Comparison of ENCODE assay signal across 7 worm cellular contexts in the genomic region with DNA sequence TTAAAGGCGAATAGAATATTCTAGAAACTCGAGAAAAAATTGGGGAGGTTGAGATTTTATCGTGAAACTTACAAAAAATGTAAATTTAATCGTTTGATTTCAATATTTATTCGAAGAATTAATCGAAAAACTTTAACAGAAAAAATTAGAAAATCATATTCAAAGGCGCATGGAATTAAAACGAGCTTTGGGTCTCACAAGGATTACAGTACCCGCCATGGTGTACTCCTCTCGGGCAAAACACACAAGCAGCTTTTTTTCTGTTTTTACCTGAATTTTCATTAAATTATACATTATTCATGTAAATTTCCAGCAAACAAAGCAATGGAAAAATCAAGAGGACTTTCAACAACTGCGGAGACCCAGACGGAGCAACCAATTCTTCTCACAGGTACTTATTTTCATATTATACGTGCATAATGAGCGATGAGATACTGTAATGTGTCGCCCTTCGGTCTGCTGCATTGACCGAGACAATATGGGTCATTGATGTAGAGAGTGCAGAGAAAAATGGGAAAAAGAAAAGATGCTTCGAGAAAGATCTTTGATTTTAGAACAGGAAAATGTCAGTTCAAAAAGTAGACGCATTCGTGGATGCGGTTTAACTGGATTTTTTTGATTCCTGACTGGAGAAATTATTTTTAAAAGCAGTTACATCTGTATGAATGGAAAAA.
TF ChIP-seq lines count a peak whose summit lies in the region.

Gene F53C11.4 (minus strand): TSS at position 128 of the 674 bp plus-strand sequence.
Gene F53C11.5 (plus strand): TSS at position 325 of the 674 bp plus-strand sequence.

TF ChIP-seq in whole organism, L1 larva, 84 proteins besides CTCF, POLR2A, EP300 and RAD21 (continues in another document):
- TF ChIP-seq sptf-1 (tag; optimal IDR thresholded peaks at IDR 0.05; lab: Kevin White, UChicago) (no peak), grh-1 (GFP tag; IDR thresholded peaks at IDR 0.05; lab: Robert Waterston, UW) (no peak), aly-2 (tag; optimal IDR thresholded peaks at IDR 0.05; lab: Kevin White, UChicago) (no peak), elt-2 (tag; optimal IDR thresholded peaks at IDR 0.05; lab: Kevin White, UChicago) (peak; percentile 20), nhr-28 (tag; optimal IDR thresholded peaks at IDR 0.05; lab: Kevin White, UChicago) (no peak), tlp-1 (tag; optimal IDR thresholded peaks at IDR 0.05; lab: Kevin White, UChicago) (no peak), lin-35 (GFP tag; optimal IDR thresholded peaks at IDR 0.05; lab: Kevin White, UChicago) (peak in 1 of 2 experiments; percentile 39), lsy-2 (tag; optimal IDR thresholded peaks at IDR 0.05; lab: Kevin White, UChicago) (peak; percentile 53 to 81), xbp-1 (tag; optimal IDR thresholded peaks at IDR 0.05; lab: Kevin White, UChicago) (no peak), aha-1 (tag; optimal IDR thresholded peaks at IDR 0.05; lab: Kevin White, UChicago) (no peak), efl-3 (GFP tag; optimal IDR thresholded peaks at IDR 0.05; lab: Kevin White, UChicago) (no peak), lin-15B (tag; optimal IDR thresholded peaks at IDR 0.05; lab: Kevin White, UChicago) (no peak)

TF ChIP-seq in whole organism, L2 larva, 48 proteins besides CTCF, POLR2A, EP300 and RAD21 (continues in another document):
- TF ChIP-seq sma-3 (GFP tag; optimal IDR thresholded peaks at IDR 0.05; lab: Kevin White, UChicago) = peak; percentile 94
- TF ChIP-seq R02D3.7 (tag; optimal IDR thresholded peaks at IDR 0.05; lab: Kevin White, UChicago) = no peak
- peak; percentile 13 for TF ChIP-seq nhr-129 (tag; optimal IDR thresholded peaks at IDR 0.05; lab: Kevin White, UChicago)
- TF ChIP-seq lsy-2 (tag; optimal IDR thresholded peaks at IDR 0.05; lab: Kevin White, UChicago) = peak in 1 of 2 experiments; percentile 77
- TF ChIP-seq sma-9 (GFP tag; optimal IDR thresholded peaks at IDR 0.05; lab: Kevin White, UChicago) = peak; percentile 94
- TF ChIP-seq sma-9 (tag; optimal IDR thresholded peaks at IDR 0.05; lab: Kevin White, UChicago) = no peak
- no peak for TF ChIP-seq mab-5 (tag; optimal IDR thresholded peaks at IDR 0.05; lab: Kevin White, UChicago)
- peak; percentile 26 for TF ChIP-seq F13H6.1 (tag; optimal IDR thresholded peaks at IDR 0.05; lab: Kevin White, UChicago)
- no peak for TF ChIP-seq Y55F3AM.14 (GFP tag; optimal IDR thresholded peaks at IDR 0.05; lab: Kevin White, UChicago)
- peak; percentile 17 for TF ChIP-seq gmeb-1 (tag; optimal IDR thresholded peaks at IDR 0.05; lab: Kevin White, UChicago)
- peak; percentile 16 for TF ChIP-seq lin-13 (GFP tag; optimal IDR thresholded peaks at IDR 0.05; lab: Kevin White, UChicago)
- TF ChIP-seq C34F6.9 (tag; optimal IDR thresholded peaks at IDR 0.05; lab: Kevin White, UChicago) = peak; percentile 71

TF ChIP-seq in whole organism, L3 larva, 47 proteins besides CTCF, POLR2A, EP300 and RAD21 (continues in another document):
- no peak for TF ChIP-seq nhr-77 (tag; optimal IDR thresholded peaks at IDR 0.05; lab: Kevin White, UChicago)
- TF ChIP-seq unc-62 (GFP tag; optimal IDR thresholded peaks at IDR 0.05; lab: Kevin White, UChicago) = no peak
- TF ChIP-seq lin-15B (tag; optimal IDR thresholded peaks at IDR 0.05; lab: Kevin White, UChicago) = peak; percentile 3
- no peak for TF ChIP-seq nhr-11 (tag; optimal IDR thresholded peaks at IDR 0.05; lab: Kevin White, UChicago)
- peak; percentile 91 for TF ChIP-seq nhr-23 (tag; optimal IDR thresholded peaks at IDR 0.05; lab: Kevin White, UChicago)
- TF ChIP-seq tbx-2 (tag; optimal IDR thresholded peaks at IDR 0.05; lab: Kevin White, UChicago) = no peak
- TF ChIP-seq ceh-28 (tag; optimal IDR thresholded peaks at IDR 0.05; lab: Kevin White, UChicago) = peak; percentile 30
- TF ChIP-seq zag-1 (tag; optimal IDR thresholded peaks at IDR 0.05; lab: Kevin White, UChicago) = no peak
- peak; percentile 48 for TF ChIP-seq lin-39 (tag; optimal IDR thresholded peaks at IDR 0.05; lab: Kevin White, UChicago)
- TF ChIP-seq ztf-11 (tag; optimal IDR thresholded peaks at IDR 0.05; lab: Kevin White, UChicago) = no peak
- no peak for TF ChIP-seq fkh-10 (GFP tag; optimal IDR thresholded peaks at IDR 0.05; lab: Kevin White, UChicago)
- TF ChIP-seq hmg-11 (tag; optimal IDR thresholded peaks at IDR 0.05; lab: Kevin White, UChicago) = peak; percentile 3
- no peak for TF ChIP-seq egl-27 (tag; optimal IDR thresholded peaks at IDR 0.05; lab: Kevin White, UChicago)

TF ChIP-seq in whole organism, L4 larva, 104 proteins besides CTCF, POLR2A, EP300 and RAD21 (continues in another document):
- TF ChIP-seq ama-1 (optimal IDR thresholded peaks at IDR 0.05; lab: Kevin White, UChicago) (peak; percentile 51), nhr-11 (tag; optimal IDR thresholded peaks at IDR 0.05; lab: Kevin White, UChicago) (no peak), ces-1 (GFP tag; optimal IDR thresholded peaks at IDR 0.05; lab: Kevin White, UChicago) (no peak), nhr-28 (tag; optimal IDR thresholded peaks at IDR 0.05; lab: Kevin White, UChicago) (peak; percentile 74), T26A8.4 (GFP tag; IDR thresholded peaks at IDR 0.05; lab: Robert Waterston, UW) (no peak), nhr-77 (tag; optimal IDR thresholded peaks at IDR 0.05; lab: Kevin White, UChicago) (no peak), nhr-76 (tag; optimal IDR thresholded peaks at IDR 0.05; lab: Kevin White, UChicago) (no peak), sdz-12 (GFP tag; optimal IDR thresholded peaks at IDR 0.05; lab: Kevin White, UChicago) (no peak), nhr-42 (GFP tag; IDR thresholded peaks at IDR 0.05; lab: Robert Waterston, UW) (no peak), zag-1 (tag; optimal IDR thresholded peaks at IDR 0.05; lab: Kevin White, UChicago) (no peak), unc-130 (GFP tag; optimal IDR thresholded peaks at IDR 0.05; lab: Kevin White, UChicago) (peak; percentile 3), F49E8.2 (tag; optimal IDR thresholded peaks at IDR 0.05; lab: Kevin White, UChicago; ENCODE audit: borderline replicate concordance) (no peak), snpc-4 (tag; optimal IDR thresholded peaks at IDR 0.05; lab: Kevin White, UChicago) (no peak)

TF ChIP-seq in whole organism, late embryonic, 69 proteins besides CTCF, POLR2A, EP300 and RAD21:
- TF ChIP-seq tbx-2 (tag; optimal IDR thresholded peaks at IDR 0.05; lab: Kevin White, UChicago) = peak; percentile 14
- TF ChIP-seq ets-4 (tag; optimal IDR thresholded peaks at IDR 0.05; lab: Kevin White, UChicago) = peak; percentile 14
- TF ChIP-seq elt-2 (tag; optimal IDR thresholded peaks at IDR 0.05; lab: Kevin White, UChicago) = peak; percentile 12
- TF ChIP-seq ceh-31 (tag; optimal IDR thresholded peaks at IDR 0.05; lab: Kevin White, UChicago) = peak; percentile 14
- TF ChIP-seq ceh-34 (tag; optimal IDR thresholded peaks at IDR 0.05; lab: Kevin White, UChicago) = no peak
- no peak for TF ChIP-seq syd-9 (tag; optimal IDR thresholded peaks at IDR 0.05; lab: Kevin White, UChicago)
- TF ChIP-seq nfya-1 (tag; optimal IDR thresholded peaks at IDR 0.05; lab: Kevin White, UChicago) = peak; percentile 60
TF ChIP-seq in whole organism, late embryonic: peak in this region for 5.

TF ChIP-seq in whole organism, mixed stage, embryonic, 35 proteins besides CTCF, POLR2A, EP300 and RAD21:
- peak; percentile 7 for TF ChIP-seq mep-1 (tag; optimal IDR thresholded peaks at IDR 0.05; lab: Kevin White, UChicago)
- TF ChIP-seq nhr-12 (tag; optimal IDR thresholded peaks at IDR 0.05; lab: Kevin White, UChicago) = no peak
- no peak for TF ChIP-seq hlh-1 (tag; optimal IDR thresholded peaks at IDR 0.05; lab: Kevin White, UChicago)
- peak; percentile 30 for TF ChIP-seq nhr-237 (tag; optimal IDR thresholded peaks at IDR 0.05; lab: Kevin White, UChicago)
- peak; percentile 43 for TF ChIP-seq unc-62 (GFP tag; optimal IDR thresholded peaks at IDR 0.05; lab: Kevin White, UChicago)
- peak; percentile 8 for TF ChIP-seq unc-120 (tag; optimal IDR thresholded peaks at IDR 0.05; lab: Kevin White, UChicago; ENCODE audit: poor library complexity, severe bottlenecking)
- peak; percentile 42 for TF ChIP-seq lsy-2 (tag; optimal IDR thresholded peaks at IDR 0.05; lab: Kevin White, UChicago)
- TF ChIP-seq nhr-2 (tag; optimal IDR thresholded peaks at IDR 0.05; lab: Kevin White, UChicago) = peak; percentile 98

TF ChIP-seq in whole organism, young adult, 124 proteins besides CTCF, POLR2A, EP300 and RAD21 (continues in another document):
- TF ChIP-seq F33H1.4 (GFP tag; IDR thresholded peaks at IDR 0.05; lab: Robert Waterston, UW) = peak; percentile 89
- no peak for TF ChIP-seq madf-3 (GFP tag; IDR thresholded peaks at IDR 0.05; lab: Robert Waterston, UW)
- TF ChIP-seq lsl-1 (GFP tag; optimal IDR thresholded peaks at IDR 0.05; lab: Kevin White, UChicago) = peak; percentile 88
- TF ChIP-seq hlh-26 (GFP tag; conservative IDR thresholded peaks at IDR 0.05; lab: Robert Waterston, UW) = no peak
- peak; percentile 54 for TF ChIP-seq xnd-1 (tag; optimal IDR thresholded peaks at IDR 0.05; lab: Kevin White, UChicago)
- peak; percentile 27 for TF ChIP-seq snpc-3.4 (tag; optimal IDR thresholded peaks at IDR 0.05; lab: Kevin White, UChicago)
- peak; percentile 9 for TF ChIP-seq snpc-1.3 (tag; optimal IDR thresholded peaks at IDR 0.05; lab: Kevin White, UChicago; ENCODE audit: insufficient read depth)
- TF ChIP-seq dox-1 (GFP tag; IDR thresholded peaks at IDR 0.05; lab: Robert Waterston, UW) = peak; percentile 53; the same call in 1 of the 2 replicates
- peak; percentile 33 for TF ChIP-seq nhr-80 (tag; optimal IDR thresholded peaks at IDR 0.05; lab: Kevin White, UChicago)
- no peak for TF ChIP-seq mxl-1 (tag; optimal IDR thresholded peaks at IDR 0.05; lab: Kevin White, UChicago)
- peak; percentile 76 for TF ChIP-seq hsf-1 (GFP tag; IDR thresholded peaks at IDR 0.05; lab: Robert Waterston, UW)
- TF ChIP-seq tlf-1 (GFP tag; optimal IDR thresholded peaks at IDR 0.05; lab: Kevin White, UChicago) = peak; percentile 28
- TF ChIP-seq madf-8 (GFP tag; conservative IDR thresholded peaks at IDR 0.05; lab: Robert Waterston, UW) = peak; percentile 59
- peak; percentile 79 for TF ChIP-seq madf-6 (GFP tag; IDR thresholded peaks at IDR 0.05; lab: Robert Waterston, UW)
- TF ChIP-seq attf-5 (GFP tag; optimal IDR thresholded peaks at IDR 0.05; lab: Kevin White, UChicago) = peak; percentile 13
- TF ChIP-seq D2030.7 (GFP tag; IDR thresholded peaks at IDR 0.05; lab: Robert Waterston, UW) = peak; percentile 25; the same call in 1 of the 2 replicates
- no peak for TF ChIP-seq hrde-1 (tag; optimal IDR thresholded peaks at IDR 0.05; lab: Kevin White, UChicago; ENCODE audit: borderline replicate concordance)
- TF ChIP-seq pha-4 (tag; optimal IDR thresholded peaks at IDR 0.05; lab: Kevin White, UChicago) = peak; percentile 75
- TF ChIP-seq snpc-4 (GFP tag; optimal IDR thresholded peaks at IDR 0.05; lab: Kevin White, UChicago) = peak; percentile 20
- peak in 2 of 4 experiments; percentile 18 to 42 for TF ChIP-seq snpc-4 (tag; optimal IDR thresholded peaks at IDR 0.05; lab: Kevin White, UChicago)
- peak; percentile 14; the same call in 1 of the 2 replicates for TF ChIP-seq mcd-1 (GFP tag; IDR thresholded peaks at IDR 0.05; lab: Robert Waterston, UW)
- peak; percentile 35; the same call in 1 of the 2 replicates for TF ChIP-seq hmg-1.2 (GFP tag; IDR thresholded peaks at IDR 0.05; lab: Robert Waterston, UW)
